Worm (Caenorhabditis elegans) whole organism, L4 larva: ENCODE measurements around the gene lido-16.

Experiments used
- F44E2.7 ChIP-seq: fragments of 200-800 bp; sonication (Bioruptor generic); IDR thresholded peaks from 2 replicates; pipeline ENCODE4 v2.1.2; 2022; ENCODE audit warnings: missing genetic modification characterization, missing compliant biosample characterization
- R02D3.7 ChIP-seq: fragments of 150-350 bp; sonication (generic microtip); optimal IDR thresholded peaks from 3 replicates; lab custom pipeline; 2014; ENCODE audit warnings: missing biosample characterization, missing genetic modification characterization
- ZK546.5 ChIP-seq, 2 experiments: sonication (generic microtip); optimal IDR thresholded peaks; 2 replicates each; lab custom pipeline; 2017; ENCODE audit warnings: missing biosample characterization in 2 of 2, missing genetic modification characterization in 2 of 2
- aha-1 ChIP-seq: fragments of 150-350 bp; peaks from one replicate; lab custom pipeline; 2014; ENCODE audit warnings: missing biosample characterization, missing genetic modification characterization
- aly-2 ChIP-seq: sonication (generic microtip); optimal IDR thresholded peaks from 2 replicates; lab custom pipeline; 2018; ENCODE audit warnings: missing biosample characterization, missing genetic modification characterization
- ama-1 ChIP-seq: fragments of 150-350 bp; optimal IDR thresholded peaks from 2 replicates; lab custom pipeline; 2014; ENCODE audit warnings: inconsistent platforms, mixed read lengths
- arid-1 ChIP-seq: fragments of 200-800 bp; sonication (Bioruptor generic); conservative IDR thresholded peaks from 2 replicates; pipeline ENCODE4 v1.3.6; 2022; ENCODE audit warnings: missing genetic modification reagents, missing genetic modification characterization, missing compliant biosample characterization
- ceh-20 ChIP-seq: fragments of 200-800 bp; sonication (Bioruptor generic); IDR thresholded peaks from 2 replicates; pipeline ENCODE4 v1.3.6; 2022; ENCODE audit warnings: missing genetic modification reagents, missing genetic modification characterization, missing compliant biosample characterization
- ceh-82 ChIP-seq: sonication (generic microtip); optimal IDR thresholded peaks from 2 replicates; lab custom pipeline; 2017; ENCODE audit warnings: missing biosample characterization, missing genetic modification characterization
- cey-2 ChIP-seq: sonication (generic microtip); optimal IDR thresholded peaks from 3 replicates; lab custom pipeline; 2017; ENCODE audit warnings: missing genetic modification characterization, mild to moderate bottlenecking, missing compliant biosample characterization, antibody characterized with exemption, borderline replicate concordance; ENCODE audit not compliant: insufficient read depth
- daf-16 ChIP-seq, 3 experiments: sonication (generic microtip); optimal IDR thresholded peaks; 2 replicates each; lab custom pipeline; 2016 to 2017; ENCODE audit warnings: missing genetic modification characterization in 3 of 3, missing genetic modification reagents in 3 of 3, mild to moderate bottlenecking in 2 of 3, missing compliant biosample characterization in 2 of 3, missing biosample characterization in 1 of 3, moderate library complexity in 1 of 3
- daf-19 ChIP-seq: fragments of 200-800 bp; sonication (Bioruptor generic); conservative IDR thresholded peaks from 2 replicates; pipeline ENCODE4 v1.3.6; 2022; ENCODE audit warnings: missing genetic modification characterization, missing compliant biosample characterization
- dmd-6 ChIP-seq: fragments of 200-800 bp; sonication (Bioruptor generic); IDR thresholded peaks from 2 replicates; pipeline ENCODE4 v1.3.6; 2022; ENCODE audit warnings: missing genetic modification reagents, missing genetic modification characterization, missing compliant biosample characterization
- dpl-1 ChIP-seq: fragments of 150-350 bp; optimal IDR thresholded peaks from 2 replicates; lab custom pipeline; 2014; ENCODE audit warnings: missing biosample characterization, missing genetic modification reagents, missing genetic modification characterization
- duxl-1 ChIP-seq: sonication (generic microtip); optimal IDR thresholded peaks from 2 replicates; lab custom pipeline; 2016; ENCODE audit warnings: mild to moderate bottlenecking, missing genetic modification characterization, moderate library complexity, missing compliant biosample characterization; ENCODE audit not compliant: poor library complexity
- fkh-10 ChIP-seq: fragments of 150-350 bp; optimal IDR thresholded peaks from 2 replicates; lab custom pipeline; 2014; ENCODE audit warnings: missing biosample characterization, missing genetic modification reagents, missing genetic modification characterization
- fos-1 ChIP-seq: fragments of 150-350 bp; optimal IDR thresholded peaks from 2 replicates; lab custom pipeline; 2014; ENCODE audit warnings: missing biosample characterization, missing genetic modification characterization
- hif-1 ChIP-seq, 2 experiments: sonication (generic microtip); optimal IDR thresholded peaks; 2 replicates each; lab custom pipeline; 2016 to 2017; ENCODE audit warnings: missing compliant biosample characterization in 2 of 2, missing genetic modification characterization in 2 of 2, missing genetic modification reagents in 2 of 2, missing genotype in 2 of 2, mild to moderate bottlenecking in 1 of 2
- hlh-30 ChIP-seq: sonication (generic microtip); optimal IDR thresholded peaks from 2 replicates; lab custom pipeline; 2017; ENCODE audit warnings: antibody characterized with exemption, mild to moderate bottlenecking, missing genetic modification characterization, missing compliant biosample characterization; ENCODE audit not compliant: insufficient read depth
- lim-7 ChIP-seq: fragments of 200-800 bp; sonication (Bioruptor generic); IDR thresholded peaks from 2 replicates; pipeline ENCODE4 v1.3.6; 2022; ENCODE audit warnings: missing genetic modification characterization, missing compliant biosample characterization
- lin-13 ChIP-seq: fragments of 150-350 bp; optimal IDR thresholded peaks from 2 replicates; lab custom pipeline; 2014; ENCODE audit warnings: missing biosample characterization, missing genetic modification reagents, missing genetic modification characterization
- lin-38 ChIP-seq: fragments of 200-800 bp; sonication (Bioruptor generic); IDR thresholded peaks from 2 replicates; pipeline ENCODE4 v1.3.6; 2022; ENCODE audit warnings: missing genetic modification reagents, missing genetic modification characterization, missing compliant biosample characterization
- lsy-2 ChIP-seq, 2 experiments: fragments of 150-350 bp in 1 of 2; sonication (generic microtip) in 1 of 2; optimal IDR thresholded peaks; 2 replicates each; lab custom pipeline; 2014 to 2017; ENCODE audit warnings: missing biosample characterization in 2 of 2, missing genetic modification characterization in 2 of 2
- madf-5 ChIP-seq, 2 experiments: fragments of 200-800 bp; sonication (Bioruptor generic); IDR thresholded peaks; 2 replicates each; pipeline ENCODE4 v1.3.6; 2022; ENCODE audit warnings: missing compliant biosample characterization in 2 of 2, missing genetic modification characterization in 2 of 2
- mdl-1 ChIP-seq, 2 experiments: fragments of 150-350 bp in 1 of 2; sonication (generic microtip) in 1 of 2; optimal IDR thresholded peaks; 2 replicates each; lab custom pipeline; 2014 to 2017; ENCODE audit warnings: missing biosample characterization in 2 of 2, missing genetic modification characterization in 2 of 2
- mep-1 ChIP-seq: fragments of 150-350 bp; sonication (generic microtip); optimal IDR thresholded peaks from 3 replicates; lab custom pipeline; 2014; ENCODE audit warnings: missing biosample characterization, missing genetic modification characterization
- mes-2 ChIP-seq: sonication (generic microtip); optimal IDR thresholded peaks from 2 replicates; lab custom pipeline; 2016; ENCODE audit warnings: missing genotype, mild to moderate bottlenecking, missing genetic modification characterization, missing compliant biosample characterization; ENCODE audit not compliant: poor library complexity, severe bottlenecking
- mxl-3 ChIP-seq: fragments of 200-800 bp; sonication (Bioruptor generic); optimal IDR thresholded peaks from 2 replicates; lab custom pipeline; 2018; ENCODE audit warnings: mild to moderate bottlenecking, missing genetic modification characterization, missing compliant biosample characterization
- nhr-102 ChIP-seq: sonication (generic microtip); optimal IDR thresholded peaks from 2 replicates; lab custom pipeline; 2016; ENCODE audit warnings: mild to moderate bottlenecking, missing genetic modification characterization, moderate library complexity, missing compliant biosample characterization
- nhr-11 ChIP-seq: fragments of 150-350 bp; optimal IDR thresholded peaks from 2 replicates; lab custom pipeline; 2014; ENCODE audit warnings: missing biosample characterization, missing genetic modification characterization
- nhr-237 ChIP-seq: sonication (generic microtip); optimal IDR thresholded peaks from 2 replicates; lab custom pipeline; 2017; ENCODE audit warnings: missing biosample characterization, missing genetic modification characterization
- nhr-25 ChIP-seq: sonication (generic microtip); optimal IDR thresholded peaks from 2 replicates; lab custom pipeline; 2017; ENCODE audit warnings: missing genetic modification characterization, mild to moderate bottlenecking, missing compliant biosample characterization, antibody characterized with exemption, moderate library complexity, borderline replicate concordance; ENCODE audit not compliant: insufficient read depth
- nhr-42 ChIP-seq: fragments of 200-800 bp; sonication (Bioruptor generic); IDR thresholded peaks from 2 replicates; pipeline ENCODE4 v1.3.6; 2022; ENCODE audit warnings: missing genetic modification characterization, missing compliant biosample characterization
- nhr-48 ChIP-seq: sonication (generic microtip); optimal IDR thresholded peaks from 2 replicates; lab custom pipeline; 2016; ENCODE audit warnings: mild to moderate bottlenecking, missing genetic modification characterization, missing compliant biosample characterization
- pha-4 ChIP-seq, 2 experiments: fragments of 150-350 bp in 1 of 2; fragments of 200-800 bp in 1 of 2; sonication (Bioruptor generic) in 1 of 2; IDR thresholded peaks in 1 of 2; optimal IDR thresholded peaks in 1 of 2; 2 replicates each; pipeline versions ENCODE4 v1.3.6 to Lab custom; 2014 to 2022; ENCODE audit warnings: missing genetic modification characterization in 2 of 2, missing genetic modification reagents in 2 of 2, missing biosample characterization in 1 of 2, missing compliant biosample characterization in 1 of 2
- pqm-1 ChIP-seq: sonication (generic microtip); optimal IDR thresholded peaks from 2 replicates; lab custom pipeline; 2017; ENCODE audit warnings: missing biosample characterization, missing genetic modification characterization
- skn-1 ChIP-seq: fragments of 150-350 bp; optimal IDR thresholded peaks from 2 replicates; lab custom pipeline; 2014; ENCODE audit warnings: missing biosample characterization, missing genetic modification characterization
- snpc-1.2 ChIP-seq: fragments of 200-800 bp; sonication (Bioruptor generic); IDR thresholded peaks from 2 replicates; pipeline ENCODE4 v1.3.6; 2022; ENCODE audit warnings: missing genetic modification reagents, missing genetic modification characterization, missing compliant biosample characterization
- snpc-4 ChIP-seq: fragments of 150-350 bp; optimal IDR thresholded peaks from 2 replicates; lab custom pipeline; 2014; ENCODE audit warnings: missing biosample characterization, missing genetic modification characterization
- tag-97 ChIP-seq: fragments of 200-800 bp; sonication (Bioruptor generic); IDR thresholded peaks from 2 replicates; pipeline ENCODE4 v1.3.6; 2022; ENCODE audit warnings: missing genetic modification characterization, missing compliant biosample characterization
- unc-130 ChIP-seq: sonication (generic microtip); optimal IDR thresholded peaks from 2 replicates; lab custom pipeline; 2016; ENCODE audit warnings: missing genetic modification reagents, missing genetic modification characterization, missing compliant biosample characterization
- zfp-2 ChIP-seq: sonication (generic microtip); optimal IDR thresholded peaks from 2 replicates; lab custom pipeline; 2016; ENCODE audit warnings: mild to moderate bottlenecking, missing genetic modification characterization, missing compliant biosample characterization
- zip-11 ChIP-seq: fragments of 200-800 bp; sonication (Bioruptor generic); IDR thresholded peaks from 2 replicates; pipeline ENCODE4 v1.3.6; 2022; ENCODE audit warnings: missing genetic modification characterization, missing compliant biosample characterization
- ztf-11 ChIP-seq: fragments of 150-350 bp; optimal IDR thresholded peaks from 2 replicates; lab custom pipeline; 2014; ENCODE audit warnings: missing biosample characterization, missing genetic modification characterization

lido-16 gene

DNA sequence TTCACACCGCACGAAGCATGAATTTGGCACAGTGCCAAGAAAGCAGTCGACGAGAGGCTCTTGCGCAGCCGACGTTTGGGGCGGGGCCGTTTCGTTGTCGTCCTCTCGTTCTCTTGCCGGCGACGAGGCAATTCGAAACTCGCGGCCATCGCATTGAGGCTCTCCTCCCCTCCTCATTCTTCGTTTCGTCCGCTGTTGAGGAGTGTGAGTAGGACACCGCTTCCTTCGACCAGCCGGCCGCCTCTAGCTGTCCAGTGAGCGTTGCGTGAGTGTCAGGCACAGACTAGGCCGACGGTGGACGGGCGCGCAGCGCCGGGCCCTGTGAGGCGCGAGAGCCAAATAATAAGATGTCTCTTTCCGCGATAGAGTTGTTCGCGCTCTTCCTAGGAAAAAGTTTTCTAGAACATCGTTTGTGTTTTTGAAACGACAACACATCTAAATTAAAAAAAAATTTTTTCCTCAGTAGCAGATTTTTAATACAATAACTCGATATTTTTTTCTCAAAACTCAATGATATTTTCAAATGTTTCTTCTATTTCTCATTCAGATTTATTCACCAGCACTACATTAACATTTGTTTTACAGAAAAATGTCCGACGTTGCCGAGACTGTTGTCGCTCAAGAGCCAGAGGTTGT is 7.2 kb upstream of the lido-16 start, which contains the start of the genes T28D9.11 and T28D9.1 (continued):
- TF ChIP-seq nhr-11 (peak; percentile 49), dpl-1 (GFP tag; lab: Kevin White, UChicago) (peak; percentile 44), mep-1 (tag; lab: Kevin White, UChicago) (peak; percentile 85), fkh-10 (peak; percentile 77), tag-97 (GFP tag; lab: Robert Waterston, UW) (no peak), madf-5 (GFP tag; IDR thresholded peaks at IDR 0.05; lab: Robert Waterston, UW) (0 out of 4 replicates have a peak, but pooled peaks of 1 of the 2 experiments have one; percentile 32), unc-130 (GFP tag; lab: Kevin White, UChicago) (no peak), lim-7 (GFP tag; lab: Robert Waterston, UW) (peak; percentile 71), nhr-42 (GFP tag; lab: Robert Waterston, UW) (peak; percentile 60; the same call in 1 of the 2 replicates), nhr-25 (tag; lab: Kevin White, UChicago) (no peak), ztf-11 (tag; lab: Kevin White, UChicago) (no peak), duxl-1 (tag; lab: Kevin White, UChicago) (no peak), ZK546.5 (tag; optimal IDR thresholded peaks at IDR 0.05; lab: Kevin White, UChicago) (no peak), dmd-6 (peak; percentile 28; the same call in 1 of the 2 replicates), nhr-48 (peak; percentile 8), cey-2 (no peak), R02D3.7 (no peak), snpc-4 (peak; percentile 65), mdl-1 (tag; optimal IDR thresholded peaks at IDR 0.05; lab: Kevin White, UChicago) (peak in 1 of 2 experiments; percentile 27), aha-1 (tag; lab: Kevin White, UChicago) (peak; percentile 73), nhr-237 (tag; lab: Kevin White, UChicago) (no peak), daf-19 (GFP tag; lab: Robert Waterston, UW) (no peak), F44E2.7 (GFP tag; lab: Robert Waterston, UW) (0 out of 2 replicates have a peak, but pooled peaks have one; percentile 56), zip-11 (GFP tag; lab: Robert Waterston, UW) (no peak), hlh-30 (tag; lab: Kevin White, UChicago) (peak; percentile 22), lin-13 (GFP tag; lab: Kevin White, UChicago) (peak; percentile 68), ceh-20 (peak; percentile 63), snpc-1.2 (GFP tag; lab: Robert Waterston, UW) (0 out of 2 replicates have a peak, but pooled peaks have one; percentile 23), fos-1 (no peak), skn-1 (tag; lab: Kevin White, UChicago) (no peak), pqm-1 (tag; lab: Kevin White, UChicago) (no peak), arid-1 (GFP tag; lab: Robert Waterston, UW) (no peak), nhr-102 (no peak), mxl-3 (GFP tag; lab: Kevin White, UChicago) (peak; percentile 69), hif-1 (tag; optimal IDR thresholded peaks at IDR 0.05; lab: Kevin White, UChicago) (peak in 1 of 2 experiments; percentile 58), ama-1 (lab: Kevin White, UChicago) (no peak), daf-16 (GFP tag; optimal IDR thresholded peaks at IDR 0.05; lab: Kevin White, UChicago) (no peak), daf-16 (tag; optimal IDR thresholded peaks at IDR 0.05; lab: Kevin White, UChicago) (no peak), ceh-82 (tag; lab: Kevin White, UChicago) (no peak), mes-2 (tag; lab: Kevin White, UChicago) (peak; percentile 61), zfp-2 (tag; lab: Kevin White, UChicago) (no peak), pha-4 (GFP tag; IDR thresholded peaks at IDR 0.05; lab: Robert Waterston, UW) (no peak), pha-4 (tag; optimal IDR thresholded peaks at IDR 0.05; lab: Kevin White, UChicago) (no peak), lin-38 (GFP tag; lab: Robert Waterston, UW) (peak; percentile 44), lsy-2 (tag; optimal IDR thresholded peaks at IDR 0.05; lab: Kevin White, UChicago) (peak; percentile 70 to 77), aly-2 (no peak)
